Fruit fly (Drosophila melanogaster): ENCODE results near the gene RpL27A.

- TF ChIP-seq CG8478 (optimal IDR thresholded peaks at IDR 0.05) (no peak), CTCF (optimal IDR thresholded peaks at IDR 0.05) (peak; percentile 57 to 70)
Observed at dm6 chr2L:4454009-4454689, 4.0 kb downstream of the RpL27A start, which contains the start of the genes Secp43 and ND-B8.
